Fruit fly (Drosophila melanogaster) whole organism, wandering third instar larva: ENCODE data around the gene cona.

ENCODE experiments used
- Abd-B ChIP-seq: fragments of >200 bp; optimal IDR thresholded peaks from 2 replicates; lab custom pipeline; 2017; ENCODE audit warnings: missing biosample characterization, missing genetic modification characterization
- CG32264 ChIP-seq: fragments of 200-800 bp; sonication (Bioruptor generic); optimal IDR thresholded peaks from 2 replicates; lab custom pipeline; 2016; ENCODE audit warnings: missing biosample characterization, missing genetic modification characterization
- CG9705 ChIP-seq: fragments of 200-800 bp; sonication (Bioruptor generic); optimal IDR thresholded peaks from 2 replicates; lab custom pipeline; 2018; ENCODE audit warnings: missing biosample characterization, mild to moderate bottlenecking, missing genetic modification characterization
- CrebA ChIP-seq: fragments of 200-800 bp; sonication (Bioruptor generic); optimal IDR thresholded peaks from 2 replicates; lab custom pipeline; 2016; ENCODE audit warnings: missing biosample characterization, mild to moderate bottlenecking, missing genetic modification characterization, borderline replicate concordance
- Dif ChIP-seq: fragments of 200-275, 200-300 bp; sonication (Bioruptor generic); optimal IDR thresholded peaks from 2 replicates; lab custom pipeline; 2018; ENCODE audit warnings: missing biosample characterization, missing genetic modification characterization; ENCODE audit not compliant: partially characterized antibody
- GATAd ChIP-seq: sonication (Bioruptor generic); optimal IDR thresholded peaks from 2 replicates; lab custom pipeline; 2016; ENCODE audit warnings: missing biosample characterization, missing genetic modification characterization
- Hnf4 ChIP-seq: fragments of 200-800 bp; sonication (Bioruptor generic); optimal IDR thresholded peaks from 2 replicates; lab custom pipeline; 2016; ENCODE audit warnings: missing biosample characterization, mild to moderate bottlenecking, missing genetic modification characterization
- Hr78 ChIP-seq: fragments of >200 bp; optimal IDR thresholded peaks from 2 replicates; lab custom pipeline; 2017; ENCODE audit warnings: missing biosample characterization, missing genetic modification characterization
- Hr83 ChIP-seq: fragments of 200-300 bp; sonication (Bioruptor generic); optimal IDR thresholded peaks from 2 replicates; lab custom pipeline; 2016; ENCODE audit warnings: missing biosample characterization, mild to moderate bottlenecking, missing genetic modification characterization, moderate library complexity; ENCODE audit not compliant: poor library complexity, severe bottlenecking
- Jra ChIP-seq: sonication (Bioruptor generic); optimal IDR thresholded peaks from 2 replicates; lab custom pipeline; 2016; ENCODE audit warnings: missing biosample characterization, missing genetic modification characterization
- Mio ChIP-seq: sonication (Bioruptor generic); optimal IDR thresholded peaks from 2 replicates; lab custom pipeline; 2016; ENCODE audit warnings: missing biosample characterization, missing genetic modification characterization
- Myc ChIP-seq: fragments of >200 bp; optimal IDR thresholded peaks from 2 replicates; lab custom pipeline; 2017
- N ChIP-seq: fragments of >200 bp; optimal IDR thresholded peaks from 2 replicates; lab custom pipeline; 2018; ENCODE audit warnings: missing biosample characterization, missing external identifiers, missing genetic modification characterization
- OdsH ChIP-seq: fragments of 200-800 bp; sonication (Bioruptor generic); optimal IDR thresholded peaks from 2 replicates; lab custom pipeline; 2016; ENCODE audit warnings: missing biosample characterization, mild to moderate bottlenecking, missing genetic modification characterization
- Rel ChIP-seq, 2 experiments: fragments of 200-800 bp; sonication (Bioruptor generic) in 1 of 2; optimal IDR thresholded peaks; 2 replicates in 1 of 2; 3 replicates in 1 of 2; lab custom pipeline; 2016 to 2019; ENCODE audit warnings: mild to moderate bottlenecking in 2 of 2, missing biosample characterization in 2 of 2, missing genetic modification characterization in 2 of 2, moderate library complexity in 1 of 2
- Sp1 ChIP-seq: fragments of 200-800 bp; sonication (Bioruptor generic); optimal IDR thresholded peaks from 3 replicates; lab custom pipeline; 2019; ENCODE audit warnings: missing biosample characterization, mild to moderate bottlenecking, missing genetic modification characterization, moderate library complexity
- Vsx2 ChIP-seq: fragments of 200-300, 225-300 bp; sonication (Bioruptor generic); optimal IDR thresholded peaks from 2 replicates; lab custom pipeline; 2018; ENCODE audit warnings: missing biosample characterization, missing genetic modification characterization; ENCODE audit not compliant: partially characterized antibody
- brk ChIP-seq: fragments of 200-800 bp; sonication (Bioruptor generic); optimal IDR thresholded peaks from 2 replicates; lab custom pipeline; 2016; ENCODE audit warnings: missing biosample characterization, mild to moderate bottlenecking, missing genetic modification characterization
- dl ChIP-seq, 2 experiments: fragments of 175-275, 200-275 bp in 1 of 2; fragments of 200-275 bp in 1 of 2; sonication (Bioruptor generic); optimal IDR thresholded peaks; lab custom pipeline; 2018; ENCODE audit warnings: mild to moderate bottlenecking in 2 of 2, missing biosample characterization in 2 of 2, missing genetic modification characterization in 2 of 2, moderate library complexity in 2 of 2; ENCODE audit not compliant: partially characterized antibody in 2 of 2, insufficient read depth in 1 of 2
- dmrt93B ChIP-seq: fragments of 200-800 bp; sonication (Bioruptor generic); optimal IDR thresholded peaks from 2 replicates; lab custom pipeline; 2018; ENCODE audit warnings: missing biosample characterization, mild to moderate bottlenecking, missing genetic modification characterization
- dsf ChIP-seq: sonication (Bioruptor generic); optimal IDR thresholded peaks from 2 replicates; lab custom pipeline; 2016; ENCODE audit warnings: missing biosample characterization, missing genetic modification characterization, borderline replicate concordance
- ey ChIP-seq: fragments of 200-800 bp; sonication (Bioruptor generic); optimal IDR thresholded peaks from 2 replicates; lab custom pipeline; 2016; ENCODE audit warnings: missing biosample characterization, missing genetic modification characterization
- foxo ChIP-seq, 2 experiments: fragments of 200-800 bp; sonication (Bioruptor generic); optimal IDR thresholded peaks; 2 replicates in 1 of 2; 3 replicates in 1 of 2; lab custom pipeline; 2016 to 2017; ENCODE audit warnings: missing biosample characterization in 2 of 2, missing genetic modification characterization in 2 of 2
- fru ChIP-seq: fragments of 200-800 bp; sonication (Bioruptor generic); optimal IDR thresholded peaks from 3 replicates; lab custom pipeline; 2016; ENCODE audit warnings: missing biosample characterization, mild to moderate bottlenecking, missing genetic modification characterization
- h ChIP-seq: fragments of 200-800 bp; sonication (Bioruptor generic); optimal IDR thresholded peaks from 3 replicates; lab custom pipeline; 2016; ENCODE audit warnings: missing biosample characterization, mild to moderate bottlenecking, missing genetic modification characterization
- jim ChIP-seq: fragments of 175-275, 200-325 bp; sonication (Bioruptor generic); optimal IDR thresholded peaks from 2 replicates; lab custom pipeline; 2016; ENCODE audit warnings: missing biosample characterization, mild to moderate bottlenecking, missing genetic modification characterization
- lola ChIP-seq: fragments of >200 bp; optimal IDR thresholded peaks from 2 replicates; lab custom pipeline; 2017; ENCODE audit warnings: missing biosample characterization, missing genetic modification characterization
- pan ChIP-seq: fragments of >200 bp; optimal IDR thresholded peaks from 2 replicates; lab custom pipeline; 2017
- psq ChIP-seq: fragments of 200-800 bp; sonication (Bioruptor generic); optimal IDR thresholded peaks from 3 replicates; lab custom pipeline; 2017; ENCODE audit warnings: missing biosample characterization, mild to moderate bottlenecking, missing genetic modification characterization, moderate library complexity
- rgr ChIP-seq: fragments of 200-800 bp; sonication (Bioruptor generic); optimal IDR thresholded peaks from 3 replicates; lab custom pipeline; 2016; ENCODE audit warnings: missing biosample characterization, mild to moderate bottlenecking, missing genetic modification characterization
- sage ChIP-seq: fragments of 200-800 bp; sonication (Bioruptor generic); optimal IDR thresholded peaks from 2 replicates; lab custom pipeline; 2016; ENCODE audit warnings: missing biosample characterization, mild to moderate bottlenecking, missing genetic modification characterization
- sv ChIP-seq: fragments of 200-800 bp; sonication (Bioruptor generic); optimal IDR thresholded peaks from 3 replicates; lab custom pipeline; 2016; ENCODE audit warnings: missing biosample characterization, missing genetic modification characterization
- tai ChIP-seq: sonication (Bioruptor generic); optimal IDR thresholded peaks from 2 replicates; lab custom pipeline; 2016; ENCODE audit warnings: missing biosample characterization, missing genetic modification characterization
- usp ChIP-seq: fragments of >200 bp; optimal IDR thresholded peaks from 2 replicates; lab custom pipeline; 2017; ENCODE audit warnings: missing biosample characterization, missing genetic modification characterization
- woc ChIP-seq: sonication (Bioruptor generic); optimal IDR thresholded peaks from 2 replicates; lab custom pipeline; 2016; ENCODE audit warnings: missing biosample characterization, mild to moderate bottlenecking, missing genetic modification characterization

The cona gene

dm6 chr3R:18371346-18371745 lies 14.3 kb upstream of the cona start:
- TF ChIP-seq Hr78 (GFP tag; lab: Kevin White, UChicago) (no peak), rgr (peak; percentile 4), CrebA (GFP tag; lab: Kevin White, UChicago) (no peak), dsf (no peak), sage (no peak), OdsH (GFP tag; lab: Kevin White, UChicago) (no peak), sv (no peak), CG32264 (GFP tag; lab: Kevin White, UChicago) (no peak), dmrt93B (no peak), foxo (GFP tag; optimal IDR thresholded peaks at IDR 0.05; lab: Kevin White, UChicago) (peak in 1 of 2 experiments; percentile 5), jim (no peak), woc (GFP tag; lab: Kevin White, UChicago) (peak; percentile 5), ey (GFP tag; lab: Kevin White, UChicago) (no peak), brk (GFP tag; lab: Kevin White, UChicago) (no peak), Mio (GFP tag; lab: Kevin White, UChicago) (no peak)

dm6 chr3R:18372688-18373304 lies 12.8 kb upstream of the cona start, which contains the start of gene gl:
gl (minus strand) TSS chr3R:18372738.
- TF ChIP-seq rgr, result no peak
- TF ChIP-seq N (GFP tag; lab: Kevin White, UChicago), result no peak
- no peak for TF ChIP-seq CrebA (GFP tag; lab: Kevin White, UChicago)
- no peak for TF ChIP-seq Sp1 (GFP tag; lab: Kevin White, UChicago)
- no peak for TF ChIP-seq h
- TF ChIP-seq dmrt93B, result no peak
- TF ChIP-seq Hr83 (GFP tag; lab: Kevin White, UChicago), result peak; percentile 9
- TF ChIP-seq Myc (lab: Kevin White, UChicago), result no peak
- no peak for TF ChIP-seq Hnf4

dm6 chr3R:18380251-18380812 lies 5.3 kb upstream of the cona start:
- no peak for TF ChIP-seq Mio (GFP tag; lab: Kevin White, UChicago)
- no peak for TF ChIP-seq dsf
- TF ChIP-seq Hr83 (GFP tag; lab: Kevin White, UChicago), result no peak
- no peak for TF ChIP-seq Sp1 (GFP tag; lab: Kevin White, UChicago)
- TF ChIP-seq Abd-B (GFP tag; lab: Kevin White, UChicago), result no peak
- TF ChIP-seq Dif, result no peak
- no peak for TF ChIP-seq h
- no peak for TF ChIP-seq tai (GFP tag; lab: Kevin White, UChicago)
- no peak for TF ChIP-seq lola (GFP tag; lab: Kevin White, UChicago)
- no peak for TF ChIP-seq Rel (GFP tag; optimal IDR thresholded peaks at IDR 0.05; lab: Kevin White, UChicago)
- TF ChIP-seq Rel (tag; optimal IDR thresholded peaks at IDR 0.05; lab: Kevin White, UChicago), result no peak
- TF ChIP-seq pan, result no peak
- no peak for TF ChIP-seq dl (GFP tag; optimal IDR thresholded peaks at IDR 0.05; lab: Kevin White, UChicago; ENCODE audit: insufficient read depth in 1 of 2, partially characterized antibody in 2 of 2)
- no peak for TF ChIP-seq fru (GFP tag; lab: Kevin White, UChicago)
- TF ChIP-seq dmrt93B, result no peak

- TF ChIP-seq Hr83 (GFP tag; lab: Kevin White, UChicago) (no peak), tai (GFP tag; lab: Kevin White, UChicago) (no peak), Hnf4 (no peak), Jra (GFP tag; lab: Kevin White, UChicago) (no peak), pan (no peak), ey (GFP tag; lab: Kevin White, UChicago) (no peak), N (GFP tag; lab: Kevin White, UChicago) (no peak), GATAd (no peak), psq (GFP tag; lab: Kevin White, UChicago) (peak; percentile 62), h (no peak), Dif (peak; percentile 70), usp (no peak), CrebA (GFP tag; lab: Kevin White, UChicago) (no peak), Vsx2 (peak; percentile 15), Sp1 (GFP tag; lab: Kevin White, UChicago) (no peak), CG9705 (no peak), Myc (lab: Kevin White, UChicago) (no peak), Rel (GFP tag; optimal IDR thresholded peaks at IDR 0.05; lab: Kevin White, UChicago) (no peak), Rel (tag; optimal IDR thresholded peaks at IDR 0.05; lab: Kevin White, UChicago) (peak; percentile 22)
Measured at dm6 chr3R:18381014-18381512, 4.6 kb upstream of the cona start, which contains the start of gene CG7675. CG7675 (minus strand) TSS chr3R:18381178.
